Fruit fly (Drosophila melanogaster): ENCODE data around the gene AnxB11.
A peak's percentile ranks its signal among the peaks of the same experiment; 100 is the strongest.

The AnxB11 gene

dm6 chrX:16383667-16384515 lies 38.2 kb downstream of the AnxB11 start (continued):
- no peak for TF ChIP-seq CG11504 (tag; optimal IDR thresholded peaks at IDR 0.05)
- peak; percentile 51; the same call in 1 of the 2 replicates for TF ChIP-seq CG17328 (GFP tag; IDR thresholded peaks at IDR 0.05)
- no peak; the same call in 1 of the 2 replicates for TF ChIP-seq CG32532 (GFP tag; IDR thresholded peaks at IDR 0.05)
- TF ChIP-seq pum (GFP tag; optimal IDR thresholded peaks at IDR 0.05) = no peak
- no peak for TF ChIP-seq Scr (GFP tag; IDR thresholded peaks at IDR 0.05; ENCODE audit: partially characterized antibody)
- TF ChIP-seq al (GFP tag; IDR thresholded peaks at IDR 0.05) = no peak
- TF ChIP-seq grau (tag; optimal IDR thresholded peaks at IDR 0.05) = peak; percentile 76
- TF ChIP-seq CG12659 (GFP tag; optimal IDR thresholded peaks at IDR 0.05) = peak; percentile 79
- TF ChIP-seq eve (GFP tag; optimal IDR thresholded peaks at IDR 0.05) = no peak
- no peak for TF ChIP-seq CG11723 (GFP tag; optimal IDR thresholded peaks at IDR 0.05)
- no peak for TF ChIP-seq nmo (GFP tag; optimal IDR thresholded peaks at IDR 0.05)
- no peak for TF ChIP-seq Chrac-16 (GFP tag; optimal IDR thresholded peaks at IDR 0.05)
- no peak for TF ChIP-seq sens-2 (GFP tag; IDR thresholded peaks at IDR 0.05)
- no peak for TF ChIP-seq CG16863 (GFP tag; optimal IDR thresholded peaks at IDR 0.05)
- TF ChIP-seq CG16813 (GFP tag; IDR thresholded peaks at IDR 0.05; ENCODE audit: partially characterized antibody) = no peak
- no peak for TF ChIP-seq aop (GFP tag; IDR thresholded peaks at IDR 0.05)
- peak; percentile 80 for TF ChIP-seq CG11695 (GFP tag; IDR thresholded peaks at IDR 0.05)
- TF ChIP-seq ab (GFP tag; optimal IDR thresholded peaks at IDR 0.05) = no peak
- TF ChIP-seq wdn (GFP tag; IDR thresholded peaks at IDR 0.05) = peak; percentile 47; the same call in 1 of the 2 replicates
- no peak for TF ChIP-seq da (GFP tag; optimal IDR thresholded peaks at IDR 0.05)
- TF ChIP-seq CG18764 (GFP tag; optimal IDR thresholded peaks at IDR 0.05) = peak; percentile 68
- TF ChIP-seq Taf1 (GFP tag; IDR thresholded peaks at IDR 0.05) = no peak
- no peak for TF ChIP-seq Doc3 (GFP tag; IDR thresholded peaks at IDR 0.05; ENCODE audit: partially characterized antibody)
- TF ChIP-seq CG9727 (GFP tag; optimal IDR thresholded peaks at IDR 0.05) = peak; percentile 76
- TF ChIP-seq CG4854 (GFP tag; optimal IDR thresholded peaks at IDR 0.05) = peak; percentile 49
- TF ChIP-seq CoRest (tag; optimal IDR thresholded peaks at IDR 0.05) = no peak
- peak; percentile 94 for TF ChIP-seq CG13296 (GFP tag; optimal IDR thresholded peaks at IDR 0.05)
- TF ChIP-seq sc (optimal IDR thresholded peaks at IDR 0.05) = no peak
- TF ChIP-seq sc (GFP tag; optimal IDR thresholded peaks at IDR 0.05) = peak; percentile 53
- TF ChIP-seq CG2120 (GFP tag; optimal IDR thresholded peaks at IDR 0.05) = peak; percentile 76
- no peak for TF ChIP-seq br (optimal IDR thresholded peaks at IDR 0.05)
- TF ChIP-seq sd (tag; optimal IDR thresholded peaks at IDR 0.05) = peak; percentile 81
- no peak for TF ChIP-seq Dek (tag; optimal IDR thresholded peaks at IDR 0.05)
- TF ChIP-seq nerfin-1 (tag; optimal IDR thresholded peaks at IDR 0.05) = peak; percentile 82
- peak; percentile 74 for TF ChIP-seq bab2 (GFP tag; optimal IDR thresholded peaks at IDR 0.05)
- peak; percentile 59 for TF ChIP-seq pho (GFP tag; optimal IDR thresholded peaks at IDR 0.05)
- no peak for TF ChIP-seq Vsx1 (GFP tag; optimal IDR thresholded peaks at IDR 0.05)
- no peak for TF ChIP-seq Opbp (GFP tag; IDR thresholded peaks at IDR 0.05; ENCODE audit: partially characterized antibody)
- no peak for TF ChIP-seq bowl (GFP tag; IDR thresholded peaks at IDR 0.05)
- no peak for TF ChIP-seq CG16815 (GFP tag; optimal IDR thresholded peaks at IDR 0.05)
- TF ChIP-seq D (optimal IDR thresholded peaks at IDR 0.05) = no peak
- TF ChIP-seq D (GFP tag; optimal IDR thresholded peaks at IDR 0.05) = peak; percentile 60
- TF ChIP-seq NfI (GFP tag; optimal IDR thresholded peaks at IDR 0.05) = no peak
- TF ChIP-seq CG3065 (GFP tag; optimal IDR thresholded peaks at IDR 0.05) = peak; percentile 40
- TF ChIP-seq trem (tag; optimal IDR thresholded peaks at IDR 0.05) = peak; percentile 40
- TF ChIP-seq CG30403 (GFP tag; optimal IDR thresholded peaks at IDR 0.05) = no peak
- TF ChIP-seq Stat92E (GFP tag; optimal IDR thresholded peaks at IDR 0.05) = no peak
- TF ChIP-seq gro (GFP tag; optimal IDR thresholded peaks at IDR 0.05) = peak; percentile 72
- TF ChIP-seq E2f1 (GFP tag; IDR thresholded peaks at IDR 0.05) = no peak; the same call in 1 of the 2 replicates
- TF ChIP-seq toy (GFP tag; IDR thresholded peaks at IDR 0.05) = no peak; the same call in 1 of the 2 replicates

Data from whole organism, embryonic.